Worm (Caenorhabditis elegans): ENCODE data around the gene trpl-5.

DNA sequence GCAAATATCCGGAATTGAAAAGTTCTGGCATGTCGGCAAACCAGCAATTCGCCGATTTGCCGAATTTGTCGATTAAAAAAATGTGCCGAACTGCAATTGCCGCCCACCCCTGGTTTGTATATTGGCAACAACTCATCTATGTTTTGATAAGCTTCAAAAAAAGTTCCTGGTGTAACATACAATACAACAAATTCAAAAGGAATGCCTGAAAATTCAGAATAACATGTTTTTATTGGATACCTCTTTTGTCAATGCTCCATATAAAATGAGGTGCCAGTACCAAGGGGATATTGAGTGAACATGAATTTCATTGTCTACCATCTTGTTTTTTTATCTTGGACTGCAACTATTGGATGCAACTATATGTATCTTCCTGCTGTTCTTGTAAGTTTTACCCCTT lies 9.2 kb downstream of the trpl-5 start, which contains the start of gene T16A1.4:
- TF ChIP-seq ceh-13 (GFP tag; optimal IDR thresholded peaks at IDR 0.05) (no peak), aly-1 (tag; optimal IDR thresholded peaks at IDR 0.05) (no peak), hnd-1 (tag; optimal IDR thresholded peaks at IDR 0.05) (no peak), ama-1 (optimal IDR thresholded peaks at IDR 0.05) (no peak), hmbx-1 (tag; optimal IDR thresholded peaks at IDR 0.05) (no peak), B0310.2 (tag; optimal IDR thresholded peaks at IDR 0.05) (no peak), sea-1 (GFP tag; conservative IDR thresholded peaks at IDR 0.05) (no peak), tra-4 (tag; optimal IDR thresholded peaks at IDR 0.05) (no peak), hmg-4 (GFP tag; optimal IDR thresholded peaks at IDR 0.05) (no peak), flt-1 (GFP tag; IDR thresholded peaks at IDR 0.05) (no peak), pes-1 (GFP tag; IDR thresholded peaks at IDR 0.05) (no peak), ets-7 (tag; optimal IDR thresholded peaks at IDR 0.05) (no peak)
